Fruit fly (Drosophila melanogaster): ENCODE results near the gene Smr.
A peak's percentile ranks its signal among the peaks of the same experiment; 100 is the strongest.

The Smr gene

DNA sequence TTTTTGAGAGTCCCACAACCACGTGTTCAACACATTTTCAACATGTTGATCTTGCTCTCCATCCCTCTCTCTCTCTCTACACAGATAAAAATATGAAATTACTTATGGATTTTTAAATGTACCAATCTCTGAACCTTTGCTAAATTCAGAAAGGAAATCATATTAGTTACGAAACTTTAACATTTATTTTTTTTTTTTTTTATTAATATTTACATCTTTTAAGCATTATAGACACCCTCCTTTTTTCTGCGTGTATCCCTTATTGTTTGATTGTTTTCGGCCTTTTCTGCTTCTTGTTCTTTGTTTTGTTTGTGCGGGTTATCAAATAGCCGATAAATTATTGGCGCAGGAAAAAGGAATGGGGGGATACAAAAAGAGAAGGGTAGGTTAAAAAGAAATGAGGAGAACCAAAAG is 75.9 kb downstream of the Smr start (continued):
- TF ChIP-seq run (tag; optimal IDR thresholded peaks at IDR 0.05) (peak; percentile 86), Xbp1 (GFP tag; optimal IDR thresholded peaks at IDR 0.05) (peak; percentile 95), CG7963 (GFP tag; IDR thresholded peaks at IDR 0.05; ENCODE audit: partially characterized antibody) (no peak), Adf1 (GFP tag; IDR thresholded peaks at IDR 0.05) (no peak; the same call in none of the 2 replicates), CG18599 (GFP tag; optimal IDR thresholded peaks at IDR 0.05) (peak; percentile 96), CG1603 (tag; optimal IDR thresholded peaks at IDR 0.05) (peak; percentile 46), D19A (tag; optimal IDR thresholded peaks at IDR 0.05) (peak; percentile 97), jumu (GFP tag; optimal IDR thresholded peaks at IDR 0.05) (peak; percentile 64), sc (optimal IDR thresholded peaks at IDR 0.05) (no peak), sc (GFP tag; optimal IDR thresholded peaks at IDR 0.05) (peak; percentile 89), CG12659 (GFP tag; optimal IDR thresholded peaks at IDR 0.05) (peak; percentile 96), z (GFP tag; IDR thresholded peaks at IDR 0.05) (peak; percentile 68; the same call in 1 of the 3 replicates), Lhr (GFP tag; optimal IDR thresholded peaks at IDR 0.05) (peak; percentile 71), repo (GFP tag; optimal IDR thresholded peaks at IDR 0.05) (peak; percentile 47), CG15073 (GFP tag; optimal IDR thresholded peaks at IDR 0.05) (peak; percentile 53), CG6654 (GFP tag; optimal IDR thresholded peaks at IDR 0.05) (peak; percentile 79), ase (GFP tag; IDR thresholded peaks at IDR 0.05) (peak; percentile 94), Hsf (GFP tag; optimal IDR thresholded peaks at IDR 0.05) (peak; percentile 92), sens (GFP tag) (peak; percentile 97), TFAM (GFP tag; optimal IDR thresholded peaks at IDR 0.05) (peak; percentile 71), CG12155 (GFP tag; optimal IDR thresholded peaks at IDR 0.05) (peak; percentile 93), CkIIα-i1 (GFP tag; IDR thresholded peaks at IDR 0.05) (peak; percentile 64; the same call in 1 of the 2 replicates), Eip74EF (GFP tag; optimal IDR thresholded peaks at IDR 0.05) (peak in 1 of 2 experiments; percentile 91), CG10267 (tag; optimal IDR thresholded peaks at IDR 0.05) (peak; percentile 96), Nf-YA (GFP tag; IDR thresholded peaks at IDR 0.05) (peak; percentile 94), Optix (GFP tag; IDR thresholded peaks at IDR 0.05) (peak; percentile 56; the same call in 1 of the 3 replicates), CG11398 (GFP tag; optimal IDR thresholded peaks at IDR 0.05) (peak; percentile 68), crc (GFP tag; optimal IDR thresholded peaks at IDR 0.05) (peak; percentile 62), CG9797 (GFP tag; optimal IDR thresholded peaks at IDR 0.05) (peak; percentile 21), NfI (GFP tag; optimal IDR thresholded peaks at IDR 0.05) (peak; percentile 94), bowl (GFP tag; IDR thresholded peaks at IDR 0.05) (peak; percentile 69; the same call in 1 of the 2 replicates), emc (GFP tag; optimal IDR thresholded peaks at IDR 0.05) (peak; percentile 76), scrt (GFP tag; optimal IDR thresholded peaks at IDR 0.05) (peak; percentile 92), Usf (GFP tag; optimal IDR thresholded peaks at IDR 0.05) (peak; percentile 90), Lpt (GFP tag; optimal IDR thresholded peaks at IDR 0.05) (no peak), Ptx1 (GFP tag; IDR thresholded peaks at IDR 0.05) (peak; percentile 95), CG3847 (GFP tag; IDR thresholded peaks at IDR 0.05) (peak; percentile 96), CG6175 (GFP tag; IDR thresholded peaks at IDR 0.05) (peak; percentile 92), CG9437 (GFP tag; optimal IDR thresholded peaks at IDR 0.05) (peak; percentile 90), NC2β (GFP tag; optimal IDR thresholded peaks at IDR 0.05) (peak; percentile 78), BEAF-32 (GFP tag; optimal IDR thresholded peaks at IDR 0.05) (no peak), bsh (GFP tag; optimal IDR thresholded peaks at IDR 0.05) (peak; percentile 45 to 99), CoRest (tag; optimal IDR thresholded peaks at IDR 0.05) (peak; percentile 98), CG33557 (GFP tag; optimal IDR thresholded peaks at IDR 0.05) (peak; percentile 99), CG2712 (tag; optimal IDR thresholded peaks at IDR 0.05) (peak; percentile 99), gfzf (GFP tag; optimal IDR thresholded peaks at IDR 0.05) (no peak), CG30403 (GFP tag; optimal IDR thresholded peaks at IDR 0.05) (peak; percentile 94), usp (GFP tag; optimal IDR thresholded peaks at IDR 0.05) (no peak), CG14860 (GFP tag; IDR thresholded peaks at IDR 0.05; ENCODE audit: partially characterized antibody) (no peak), Doc3 (GFP tag; IDR thresholded peaks at IDR 0.05; ENCODE audit: partially characterized antibody) (no peak)
